Fruit fly (Drosophila melanogaster): ENCODE results near the gene CG14339.
A peak's percentile ranks its signal among the peaks of the same experiment; 100 is the strongest.

- peak; percentile 32 for TF ChIP-seq pad (GFP tag; optimal IDR thresholded peaks at IDR 0.05)
- TF ChIP-seq cnc (optimal IDR thresholded peaks at IDR 0.05), result no peak
- TF ChIP-seq CG1620 (GFP tag; optimal IDR thresholded peaks at IDR 0.05), result peak; percentile 47
- no peak for TF ChIP-seq toe (GFP tag; optimal IDR thresholded peaks at IDR 0.05)
- peak; percentile 46 for TF ChIP-seq CG7101 (tag; optimal IDR thresholded peaks at IDR 0.05)
Measured at dm6 chr2L:1077469-1077993, 30.8 kb upstream of the CG14339 start, which contains the start of the genes S and ast.

All from whole organism, adult.